1 fruit fly cellular context compared by ENCODE assay signal in the genomic region with DNA sequence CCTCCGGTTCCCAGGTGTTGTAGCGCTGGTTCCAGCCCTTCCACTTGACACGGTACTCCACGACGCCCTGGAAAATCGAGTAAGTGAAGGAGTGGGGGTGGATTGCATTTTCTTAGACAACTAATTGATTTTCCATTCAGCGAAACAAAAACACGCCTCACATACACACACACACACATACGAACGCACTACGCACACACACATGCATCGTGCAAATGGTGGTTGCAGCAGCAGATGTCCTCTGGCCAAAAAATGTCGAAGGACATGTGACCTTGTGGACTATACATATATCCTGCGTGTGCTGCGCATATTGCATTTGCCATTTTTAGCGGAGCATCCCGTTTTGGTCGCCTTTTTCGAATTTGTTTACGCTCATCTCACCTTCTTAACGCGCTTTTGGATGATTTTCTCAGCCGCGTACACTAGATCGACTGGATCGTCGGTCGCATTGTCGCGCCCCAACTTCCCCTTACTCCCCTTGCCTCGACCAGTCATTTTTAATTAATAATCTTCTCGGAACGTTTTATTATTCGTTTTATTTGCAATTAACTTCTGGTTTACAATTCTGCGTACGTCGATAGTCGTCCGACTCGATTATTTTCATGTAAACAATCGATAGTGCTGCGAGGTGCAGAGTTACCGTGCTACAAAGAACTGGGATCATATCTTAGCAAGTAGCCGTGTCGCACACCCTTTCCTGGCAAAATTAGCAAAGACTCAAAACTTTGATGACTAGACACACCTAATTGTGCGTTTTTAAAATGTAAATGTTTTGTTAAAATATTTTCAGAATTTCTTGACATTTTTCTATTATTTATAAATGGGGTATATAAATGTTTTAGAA.
TF ChIP-seq lines count a peak whose summit lies in the region.

Pc (minus strand) TSS at position 605 of the 844 bp plus-strand sequence.

TF ChIP-seq in whole organism, embryonic, 481 proteins besides CTCF, POLR2A, EP300 and RAD21 (continued from another document):
- TF ChIP-seq CG10431 (GFP tag; optimal IDR thresholded peaks at IDR 0.05; lab: Kevin White, UChicago) (no peak), hkb (optimal IDR thresholded peaks at IDR 0.05; lab: Kevin White, UChicago) (no peak), hkb (GFP tag; IDR thresholded peaks at IDR 0.05; lab: Robert Waterston, UW) (no peak), Atf3 (GFP tag; optimal IDR thresholded peaks at IDR 0.05; lab: Kevin White, UChicago) (no peak), CG1233 (GFP tag; optimal IDR thresholded peaks at IDR 0.05; lab: Kevin White, UChicago) (no peak), dm (GFP tag; optimal IDR thresholded peaks at IDR 0.05; lab: Kevin White, UChicago) (no peak), CG7745 (tag; optimal IDR thresholded peaks at IDR 0.05; lab: Kevin White, UChicago) (no peak), CG11247 (GFP tag; IDR thresholded peaks at IDR 0.05; lab: Robert Waterston, UW) (no peak), Hr78 (GFP tag; optimal IDR thresholded peaks at IDR 0.05; lab: Kevin White, UChicago) (no peak), CG14860 (GFP tag; IDR thresholded peaks at IDR 0.05; lab: Robert Waterston, UW; ENCODE audit: partially characterized antibody) (peak; percentile 67; the same call in 2 of the 3 replicates), CG4328 (GFP tag; optimal IDR thresholded peaks at IDR 0.05; lab: Kevin White, UChicago) (no peak), Hand (GFP tag; optimal IDR thresholded peaks at IDR 0.05; lab: Kevin White, UChicago) (no peak), CG34422 (GFP tag; IDR thresholded peaks at IDR 0.05; lab: Robert Waterston, UW) (peak; percentile 51; the same call in 1 of the 3 replicates), p53 (GFP tag; optimal IDR thresholded peaks at IDR 0.05; lab: Kevin White, UChicago) (peak; percentile 59), CG4404 (GFP tag; IDR thresholded peaks at IDR 0.05; lab: Robert Waterston, UW) (no peak), CG1792 (GFP tag; optimal IDR thresholded peaks at IDR 0.05; lab: Kevin White, UChicago) (no peak), slou (GFP tag; optimal IDR thresholded peaks at IDR 0.05; lab: Kevin White, UChicago) (no peak), gce (GFP tag; IDR thresholded peaks at IDR 0.05; lab: Robert Waterston, UW) (no peak), CG16813 (GFP tag; IDR thresholded peaks at IDR 0.05; lab: Robert Waterston, UW; ENCODE audit: partially characterized antibody) (peak; percentile 88), Stat92E (GFP tag; optimal IDR thresholded peaks at IDR 0.05; lab: Kevin White, UChicago) (no peak), hb (GFP tag; IDR thresholded peaks at IDR 0.05; lab: Robert Waterston, UW; ENCODE audit: partially characterized antibody) (peak; percentile 82; the same call in 2 of the 3 replicates), pnt (GFP tag; optimal IDR thresholded peaks at IDR 0.05; lab: Kevin White, UChicago) (no peak), cato (GFP tag; optimal IDR thresholded peaks at IDR 0.05; lab: Kevin White, UChicago; ENCODE audit: borderline replicate concordance) (no peak), cg (GFP tag; optimal IDR thresholded peaks at IDR 0.05; lab: Kevin White, UChicago) (peak; percentile 93), yki (optimal IDR thresholded peaks at IDR 0.05; lab: Kevin White, UChicago) (no peak), zfh1 (GFP tag; IDR thresholded peaks at IDR 0.05; lab: Robert Waterston, UW) (no peak), nerfin-1 (tag; optimal IDR thresholded peaks at IDR 0.05; lab: Kevin White, UChicago) (no peak), fru (optimal IDR thresholded peaks at IDR 0.05; lab: Kevin White, UChicago) (no peak), hth (optimal IDR thresholded peaks at IDR 0.05; lab: Kevin White, UChicago) (no peak), Fer2 (tag; optimal IDR thresholded peaks at IDR 0.05; lab: Kevin White, UChicago) (no peak), psq (GFP tag; optimal IDR thresholded peaks at IDR 0.05; lab: Kevin White, UChicago) (no peak), CG15073 (GFP tag; optimal IDR thresholded peaks at IDR 0.05; lab: Kevin White, UChicago) (no peak), trh (GFP tag; optimal IDR thresholded peaks at IDR 0.05; lab: Kevin White, UChicago) (no peak), CG4820 (GFP tag; optimal IDR thresholded peaks at IDR 0.05; lab: Kevin White, UChicago) (no peak), CG18262 (tag; optimal IDR thresholded peaks at IDR 0.05; lab: Kevin White, UChicago) (no peak), bowl (GFP tag; IDR thresholded peaks at IDR 0.05; lab: Robert Waterston, UW) (no peak), CG34224 (GFP tag; IDR thresholded peaks at IDR 0.05; lab: Robert Waterston, UW; ENCODE audit: partially characterized antibody) (peak; percentile 79), ewg (GFP tag; optimal IDR thresholded peaks at IDR 0.05; lab: Kevin White, UChicago) (no peak), kah (GFP tag; optimal IDR thresholded peaks at IDR 0.05; lab: Kevin White, UChicago) (no peak), exex (tag; optimal IDR thresholded peaks at IDR 0.05; lab: Kevin White, UChicago) (no peak), CG13296 (GFP tag; optimal IDR thresholded peaks at IDR 0.05; lab: Kevin White, UChicago) (no peak), vfl (GFP tag; optimal IDR thresholded peaks at IDR 0.05; lab: Kevin White, UChicago) (no peak), zen (tag; optimal IDR thresholded peaks at IDR 0.05; lab: Kevin White, UChicago) (peak; percentile 78), CG12219 (GFP tag; optimal IDR thresholded peaks at IDR 0.05; lab: Kevin White, UChicago) (no peak), CG8089 (GFP tag; optimal IDR thresholded peaks at IDR 0.05; lab: Kevin White, UChicago) (no peak), da (GFP tag; optimal IDR thresholded peaks at IDR 0.05; lab: Kevin White, UChicago) (peak; percentile 0), CkIIα-i1 (GFP tag; IDR thresholded peaks at IDR 0.05; lab: Robert Waterston, UW) (0 out of 2 replicates have a peak, but pooled peaks have one; percentile 13), btn (GFP tag; optimal IDR thresholded peaks at IDR 0.05; lab: Kevin White, UChicago) (no peak), CG14441 (GFP tag; IDR thresholded peaks at IDR 0.05; lab: Robert Waterston, UW) (no peak), dimm (GFP tag; IDR thresholded peaks at IDR 0.05; lab: Robert Waterston, UW) (no peak), wdn (GFP tag; IDR thresholded peaks at IDR 0.05; lab: Robert Waterston, UW) (peak; percentile 26; the same call in 1 of the 2 replicates), Vsx1 (GFP tag; optimal IDR thresholded peaks at IDR 0.05; lab: Kevin White, UChicago) (peak; percentile 16), Trl (optimal IDR thresholded peaks at IDR 0.05; lab: Kevin White, UChicago) (no peak), Trl (GFP tag; optimal IDR thresholded peaks at IDR 0.05; lab: Kevin White, UChicago) (peak; percentile 13), mirr (GFP tag; optimal IDR thresholded peaks at IDR 0.05; lab: Kevin White, UChicago) (no peak), Dbx (GFP tag; IDR thresholded peaks at IDR 0.05; lab: Robert Waterston, UW) (no peak), sim (GFP tag; IDR thresholded peaks at IDR 0.05; lab: Robert Waterston, UW) (no peak), TFAM (GFP tag; optimal IDR thresholded peaks at IDR 0.05; lab: Kevin White, UChicago) (no peak), pan (optimal IDR thresholded peaks at IDR 0.05; lab: Kevin White, UChicago) (no peak), pan (GFP tag; optimal IDR thresholded peaks at IDR 0.05 in 1 of 2, IDR thresholded peaks at IDR 0.05 in 1 of 2) (no peak), CG8765 (GFP tag; IDR thresholded peaks at IDR 0.05; lab: Robert Waterston, UW) (no peak), CG8281 (tag; optimal IDR thresholded peaks at IDR 0.05; lab: Kevin White, UChicago) (no peak), CG9727 (GFP tag; optimal IDR thresholded peaks at IDR 0.05; lab: Kevin White, UChicago) (no peak), wor (GFP tag; IDR thresholded peaks at IDR 0.05; lab: Robert Waterston, UW) (no peak), sqz (GFP tag; optimal IDR thresholded peaks at IDR 0.05; lab: Kevin White, UChicago) (no peak), GATAe (GFP tag; conservative IDR thresholded peaks at IDR 0.05; lab: Robert Waterston, UW) (no peak), CG14710 (tag; optimal IDR thresholded peaks at IDR 0.05; lab: Kevin White, UChicago) (peak; percentile 74), CG7357 (GFP tag; IDR thresholded peaks at IDR 0.05; lab: Robert Waterston, UW) (no peak), tin (GFP tag; optimal IDR thresholded peaks at IDR 0.05; lab: Kevin White, UChicago) (no peak), Ptx1 (GFP tag; IDR thresholded peaks at IDR 0.05; lab: Robert Waterston, UW) (no peak), CG18476 (GFP tag; optimal IDR thresholded peaks at IDR 0.05; lab: Kevin White, UChicago) (no peak), CG6765 (GFP tag; optimal IDR thresholded peaks at IDR 0.05; lab: Kevin White, UChicago) (no peak), CG1832 (GFP tag; optimal IDR thresholded peaks at IDR 0.05; lab: Kevin White, UChicago) (no peak), HmgZ (tag; optimal IDR thresholded peaks at IDR 0.05; lab: Kevin White, UChicago) (peak; percentile 68), CG10209 (GFP tag; optimal IDR thresholded peaks at IDR 0.05; lab: Kevin White, UChicago) (no peak), z (GFP tag; IDR thresholded peaks at IDR 0.05; lab: Robert Waterston, UW) (no peak), Dref (GFP tag; IDR thresholded peaks at IDR 0.05; lab: Robert Waterston, UW) (peak; percentile 97), sima (GFP tag; optimal IDR thresholded peaks at IDR 0.05; lab: Kevin White, UChicago) (peak; percentile 34), Bdp1 (GFP tag; optimal IDR thresholded peaks at IDR 0.05; lab: Kevin White, UChicago) (no peak), fu2 (GFP tag; optimal IDR thresholded peaks at IDR 0.05; lab: Kevin White, UChicago) (peak; percentile 1), tx (GFP tag; optimal IDR thresholded peaks at IDR 0.05; lab: Kevin White, UChicago) (no peak), ab (GFP tag; optimal IDR thresholded peaks at IDR 0.05; lab: Kevin White, UChicago) (no peak), Kr (GFP tag; optimal IDR thresholded peaks at IDR 0.05; lab: Kevin White, UChicago) (no peak), CG13775 (GFP tag; optimal IDR thresholded peaks at IDR 0.05; lab: Kevin White, UChicago) (no peak), YL-1 (GFP tag; optimal IDR thresholded peaks at IDR 0.05; lab: Kevin White, UChicago) (peak; percentile 67), bsh (GFP tag; optimal IDR thresholded peaks at IDR 0.05; lab: Kevin White, UChicago) (no peak), Chrac-16 (GFP tag; optimal IDR thresholded peaks at IDR 0.05; lab: Kevin White, UChicago) (no peak), Aef1 (GFP tag; IDR thresholded peaks at IDR 0.05; lab: Robert Waterston, UW) (no peak), CG14050 (GFP tag; IDR thresholded peaks at IDR 0.05; lab: Robert Waterston, UW) (no peak), CG11093 (GFP tag; IDR thresholded peaks at IDR 0.05; lab: Robert Waterston, UW) (no peak), CG15601 (tag; optimal IDR thresholded peaks at IDR 0.05; lab: Kevin White, UChicago) (peak; percentile 32), BtbVII (GFP tag; optimal IDR thresholded peaks at IDR 0.05; lab: Kevin White, UChicago) (no peak), al (GFP tag; IDR thresholded peaks at IDR 0.05; lab: Robert Waterston, UW) (no peak), Dip3 (GFP tag; optimal IDR thresholded peaks at IDR 0.05; lab: Kevin White, UChicago) (peak; percentile 10), fd3F (GFP tag; optimal IDR thresholded peaks at IDR 0.05; lab: Kevin White, UChicago) (no peak), CG15011 (GFP tag; optimal IDR thresholded peaks at IDR 0.05; lab: Kevin White, UChicago) (no peak), CG9876 (GFP tag; optimal IDR thresholded peaks at IDR 0.05; lab: Kevin White, UChicago) (no peak), ems (GFP tag; optimal IDR thresholded peaks at IDR 0.05; lab: Kevin White, UChicago) (no peak), Sry-β (GFP tag; optimal IDR thresholded peaks at IDR 0.05; lab: Kevin White, UChicago) (no peak), nerfin-2 (GFP tag; IDR thresholded peaks at IDR 0.05; lab: Robert Waterston, UW; ENCODE audit: partially characterized antibody) (peak; percentile 84), MTF-1 (GFP tag; optimal IDR thresholded peaks at IDR 0.05; lab: Kevin White, UChicago; ENCODE audit: borderline replicate concordance) (no peak)
